Fruit fly (Drosophila melanogaster) whole organism, prepupa: ENCODE measurements around the gene CG43390.

Source experiments
- Blimp-1 ChIP-seq: fragments of 200-800 bp; sonication (Bioruptor generic); optimal IDR thresholded peaks from 3 replicates; lab custom pipeline; 2017; ENCODE audit warnings: missing biosample characterization, missing genetic modification characterization, mild to moderate bottlenecking, moderate library complexity, missing genetic modification reagents
- CG10631 ChIP-seq: fragments of 200-800 bp; sonication (Bioruptor generic); optimal IDR thresholded peaks from 2 replicates; lab custom pipeline; 2016; ENCODE audit warnings: missing biosample characterization, missing genetic modification characterization
- CG10669 ChIP-seq: fragments of 200-800 bp; sonication (Bioruptor generic); optimal IDR thresholded peaks from 3 replicates; lab custom pipeline; 2018; ENCODE audit warnings: missing biosample characterization, mild to moderate bottlenecking, missing genetic modification characterization, moderate library complexity
- CG11762 ChIP-seq: fragments of 200-800 bp; sonication (Bioruptor generic); optimal IDR thresholded peaks from 3 replicates; lab custom pipeline; 2016; ENCODE audit warnings: missing biosample characterization, missing genetic modification characterization; ENCODE audit not compliant: insufficient read depth
- CG11902 ChIP-seq: fragments of 200-800 bp; sonication (Bioruptor generic); optimal IDR thresholded peaks from 3 replicates; lab custom pipeline; 2016; ENCODE audit warnings: missing biosample characterization, missing genetic modification characterization
- CG15336 ChIP-seq: fragments of 200-800 bp; sonication (Bioruptor generic); IDR thresholded peaks from 2 replicates; pipeline ENCODE4 v1.3.6; 2022; ENCODE audit warnings: missing biosample characterization, missing genetic modification characterization
- CG3032 ChIP-seq: fragments of 200-800 bp; optimal IDR thresholded peaks from 2 replicates; lab custom pipeline; 2019; ENCODE audit warnings: missing biosample characterization, mild to moderate bottlenecking, missing genetic modification characterization, moderate library complexity
- CG31627 ChIP-seq: fragments of 200-800 bp; sonication (Bioruptor generic); optimal IDR thresholded peaks from 3 replicates; lab custom pipeline; 2016; ENCODE audit warnings: missing biosample characterization, missing genetic modification characterization
- CG32006 ChIP-seq: fragments of 200-800 bp; sonication (Bioruptor generic); optimal IDR thresholded peaks from 3 replicates; lab custom pipeline; 2017; ENCODE audit warnings: missing biosample characterization, mild to moderate bottlenecking, missing genetic modification characterization
- CG34406 ChIP-seq: fragments of 200-800 bp; sonication (Bioruptor generic); optimal IDR thresholded peaks from 3 replicates; lab custom pipeline; 2016; ENCODE audit warnings: missing biosample characterization, missing genetic modification characterization
- CG3919 ChIP-seq: fragments of 200-800 bp; sonication (Bioruptor generic); optimal IDR thresholded peaks from 3 replicates; lab custom pipeline; 2016; ENCODE audit warnings: missing biosample characterization, missing genetic modification characterization
- CG4318 ChIP-seq: fragments of 200-800 bp; sonication (Bioruptor generic); optimal IDR thresholded peaks from 3 replicates; lab custom pipeline; 2017; ENCODE audit warnings: missing biosample characterization, mild to moderate bottlenecking, missing genetic modification characterization
- CG6792 ChIP-seq: fragments of 200-800 bp; sonication (Bioruptor generic); optimal IDR thresholded peaks from 3 replicates; lab custom pipeline; 2016; ENCODE audit warnings: missing biosample characterization, missing genetic modification characterization
- CG8119 ChIP-seq: fragments of 200-800 bp; sonication (Bioruptor generic); IDR thresholded peaks from 3 replicates; pipeline ENCODE4 v1.3.6; 2022; ENCODE audit warnings: missing biosample characterization, missing genetic modification characterization
- CG8319 ChIP-seq: fragments of 200-800 bp; sonication (Bioruptor generic); optimal IDR thresholded peaks from 3 replicates; lab custom pipeline; 2016; ENCODE audit warnings: missing biosample characterization, missing genetic modification characterization
- CG8632 ChIP-seq: fragments of 200-800 bp; sonication (Bioruptor generic); optimal IDR thresholded peaks from 3 replicates; lab custom pipeline; 2016; ENCODE audit warnings: missing biosample characterization, missing genetic modification characterization
- CG9139 ChIP-seq: fragments of 200-800 bp; sonication (Bioruptor generic); optimal IDR thresholded peaks from 3 replicates; lab custom pipeline; 2017; ENCODE audit warnings: missing biosample characterization, mild to moderate bottlenecking, missing genetic modification characterization
- Eip75B ChIP-seq: fragments of 200-800 bp; sonication (Bioruptor generic); optimal IDR thresholded peaks from 3 replicates; lab custom pipeline; 2016; ENCODE audit warnings: missing biosample characterization, missing genetic modification characterization
- Eip78C ChIP-seq: fragments of 200-800 bp; sonication (Bioruptor generic); peaks from one replicate; lab custom pipeline; 2016; ENCODE audit warnings: missing biosample characterization, missing genetic modification characterization
- Ets21C ChIP-seq: fragments of 200-800 bp; sonication (Bioruptor generic); optimal IDR thresholded peaks from 3 replicates; lab custom pipeline; 2016; ENCODE audit warnings: missing biosample characterization, missing genetic modification characterization
- Ets96B ChIP-seq: fragments of 200-800 bp; optimal IDR thresholded peaks from 2 replicates; lab custom pipeline; 2019; ENCODE audit warnings: missing biosample characterization, mild to moderate bottlenecking, missing genetic modification characterization, moderate library complexity
- Gug ChIP-seq: fragments of 200-800 bp; sonication (Bioruptor generic); IDR thresholded peaks from 2 replicates; pipeline ENCODE4 v1.3.6; 2022; ENCODE audit warnings: missing biosample characterization, missing genetic modification characterization
- Hr39 ChIP-seq: fragments of 200-800 bp; sonication (Bioruptor generic); optimal IDR thresholded peaks from 2 replicates; lab custom pipeline; 2016; ENCODE audit warnings: missing biosample characterization, missing genetic modification characterization
- Hr4 ChIP-seq: fragments of 200-800 bp; sonication (Bioruptor generic); optimal IDR thresholded peaks from 3 replicates; lab custom pipeline; 2016; ENCODE audit warnings: missing biosample characterization, missing genetic modification characterization
- Met ChIP-seq: fragments of 200-800 bp; sonication (Bioruptor generic); optimal IDR thresholded peaks from 3 replicates; lab custom pipeline; 2016; ENCODE audit warnings: missing biosample characterization, missing genetic modification characterization
- OdsH ChIP-seq: fragments of 200-800 bp; sonication (Bioruptor generic); optimal IDR thresholded peaks from 3 replicates; lab custom pipeline; 2016; ENCODE audit warnings: missing biosample characterization, missing genetic modification characterization
- Smox ChIP-seq: fragments of 200-800 bp; sonication (Bioruptor generic); optimal IDR thresholded peaks from 3 replicates; lab custom pipeline; 2016; ENCODE audit warnings: missing biosample characterization, missing genetic modification characterization
- Sox102F ChIP-seq: fragments of 200-800 bp; sonication (Bioruptor generic); optimal IDR thresholded peaks from 2 replicates; lab custom pipeline; 2016; ENCODE audit warnings: missing biosample characterization, mild to moderate bottlenecking, missing genetic modification characterization
- Sox14 ChIP-seq: fragments of 200-800 bp; sonication (Bioruptor generic); optimal IDR thresholded peaks from 3 replicates; lab custom pipeline; 2016; ENCODE audit warnings: missing biosample characterization, missing genetic modification characterization
- achi ChIP-seq: fragments of 200-800 bp; sonication (Bioruptor generic); optimal IDR thresholded peaks from 3 replicates; lab custom pipeline; 2016; ENCODE audit warnings: missing biosample characterization, missing genetic modification characterization
- acj6 ChIP-seq: fragments of 200-800 bp; sonication (Bioruptor generic); optimal IDR thresholded peaks from 3 replicates; lab custom pipeline; 2016; ENCODE audit warnings: missing biosample characterization, missing genetic modification characterization
- cyc ChIP-seq: fragments of 200-800 bp; sonication (Bioruptor generic); optimal IDR thresholded peaks from 3 replicates; lab custom pipeline; 2016; ENCODE audit warnings: missing biosample characterization, missing genetic modification characterization
- dac ChIP-seq: fragments of 200-800 bp; sonication (Bioruptor generic); optimal IDR thresholded peaks from 2 replicates; lab custom pipeline; 2017; ENCODE audit warnings: missing biosample characterization, mild to moderate bottlenecking, missing genetic modification characterization
- eg ChIP-seq: fragments of 200-800 bp; sonication (Bioruptor generic); IDR thresholded peaks from 3 replicates; pipeline ENCODE4 v1.3.6; 2022; ENCODE audit warnings: missing biosample characterization, missing genetic modification characterization
- esn ChIP-seq: fragments of 200-800 bp; sonication (Bioruptor generic); optimal IDR thresholded peaks from 2 replicates; lab custom pipeline; 2016; ENCODE audit warnings: missing biosample characterization, mild to moderate bottlenecking, missing genetic modification characterization, moderate library complexity
- fd59A ChIP-seq: fragments of 200-800 bp; sonication (Bioruptor generic); optimal IDR thresholded peaks from 2 replicates; lab custom pipeline; 2017; ENCODE audit warnings: missing biosample characterization, mild to moderate bottlenecking, missing genetic modification characterization, missing genetic modification reagents
- fd85E ChIP-seq: fragments of 200-800 bp; sonication (Bioruptor generic); optimal IDR thresholded peaks from 3 replicates; lab custom pipeline; 2016; ENCODE audit warnings: missing biosample characterization, missing genetic modification characterization
- fkh ChIP-seq: fragments of 200-800 bp; sonication (Bioruptor generic); optimal IDR thresholded peaks from 3 replicates; lab custom pipeline; 2017; ENCODE audit warnings: missing biosample characterization, mild to moderate bottlenecking, missing genetic modification characterization, moderate library complexity
- lz ChIP-seq: fragments of 200-800 bp; sonication (Bioruptor generic); optimal IDR thresholded peaks from 3 replicates; lab custom pipeline; 2016; ENCODE audit warnings: missing biosample characterization, missing genetic modification characterization
- net ChIP-seq: fragments of 200-800 bp; sonication (Bioruptor generic); optimal IDR thresholded peaks from 3 replicates; lab custom pipeline; 2016; ENCODE audit warnings: missing biosample characterization, missing genetic modification characterization
- pdm3 ChIP-seq: fragments of 200-800 bp; sonication (Bioruptor generic); optimal IDR thresholded peaks from 3 replicates; lab custom pipeline; 2016; ENCODE audit warnings: missing biosample characterization, missing genetic modification characterization
- salr ChIP-seq, 2 experiments: fragments of 200-800 bp; sonication (Bioruptor generic); optimal IDR thresholded peaks; 3 replicates each; lab custom pipeline; 2016 to 2018; ENCODE audit warnings: missing biosample characterization in 2 of 2, missing genetic modification characterization in 2 of 2, mild to moderate bottlenecking in 1 of 2
- svp ChIP-seq: fragments of 200-800 bp; sonication (Bioruptor generic); peaks from one replicate; lab custom pipeline; 2016; ENCODE audit warnings: missing biosample characterization, missing genetic modification characterization
- topi ChIP-seq: fragments of 200-800 bp; sonication (Bioruptor generic); optimal IDR thresholded peaks from 3 replicates; lab custom pipeline; 2016; ENCODE audit warnings: missing biosample characterization, missing genetic modification characterization

The CG43390 gene

DNA sequence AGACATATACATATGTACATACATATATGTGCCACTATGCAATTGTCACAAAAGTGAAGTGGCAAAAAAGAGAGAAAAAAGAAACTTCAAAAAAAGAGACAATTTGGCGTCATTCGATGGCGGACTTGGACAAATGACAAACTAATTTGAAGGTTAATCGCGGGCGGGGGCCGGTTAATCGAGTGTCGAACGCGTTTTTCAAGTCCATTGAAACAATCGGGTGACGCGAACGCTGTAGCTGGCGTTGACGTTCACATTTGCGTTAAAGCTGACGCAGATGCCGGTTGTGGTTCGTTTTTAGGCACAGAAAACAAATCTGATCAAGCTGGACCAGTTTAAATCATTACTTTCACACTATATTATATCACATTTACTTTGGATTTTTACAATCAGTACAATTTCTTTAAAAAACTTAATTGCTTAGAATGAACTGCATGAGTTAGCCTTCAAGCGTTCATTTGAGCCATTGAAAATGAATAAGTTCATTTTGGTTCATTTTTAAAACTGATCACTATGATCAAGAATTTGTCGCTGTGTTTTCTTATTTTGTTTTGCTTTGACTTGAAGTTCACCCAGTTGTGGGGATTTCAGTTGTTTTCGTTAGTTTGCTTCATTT is 45.9 kb downstream of the CG43390 start:
- no peak for TF ChIP-seq CG10631 (GFP tag; lab: Kevin White, UChicago)
- TF ChIP-seq achi (GFP tag; lab: Kevin White, UChicago): peak; percentile 43
- peak; percentile 56 for TF ChIP-seq Hr4 (GFP tag; lab: Kevin White, UChicago)
- TF ChIP-seq CG9139: no peak
- peak; percentile 35; the same call in 1 of the 2 replicates for TF ChIP-seq CG15336
- no peak for TF ChIP-seq Gug (GFP tag; lab: Robert Waterston, UW)
- peak; percentile 73 for TF ChIP-seq esn (GFP tag; lab: Kevin White, UChicago)
- peak; percentile 22 for TF ChIP-seq CG3919 (GFP tag; lab: Kevin White, UChicago)
- peak; percentile 4 for TF ChIP-seq CG8319 (GFP tag; lab: Kevin White, UChicago)
- peak; percentile 47 for TF ChIP-seq Sox14 (GFP tag; lab: Kevin White, UChicago)
- no peak for TF ChIP-seq fd85E (GFP tag; lab: Kevin White, UChicago)
- no peak for TF ChIP-seq eg (GFP tag; lab: Robert Waterston, UW)
- TF ChIP-seq CG6792 (GFP tag; lab: Kevin White, UChicago): peak; percentile 33
- no peak for TF ChIP-seq Blimp-1 (GFP tag; lab: Kevin White, UChicago)
- TF ChIP-seq acj6: peak; percentile 46
- no peak for TF ChIP-seq fkh (GFP tag; lab: Kevin White, UChicago)
- peak; percentile 71 for TF ChIP-seq Hr39 (GFP tag; lab: Kevin White, UChicago)
- peak; percentile 19 for TF ChIP-seq net (GFP tag; lab: Kevin White, UChicago)
- TF ChIP-seq Ets96B: no peak
- peak; percentile 43 for TF ChIP-seq Eip75B
- peak; percentile 61 for TF ChIP-seq Smox (GFP tag; lab: Kevin White, UChicago)
- no peak for TF ChIP-seq fd59A
- peak; percentile 19 for TF ChIP-seq dac
- TF ChIP-seq Eip78C (GFP tag; lab: Kevin White, UChicago): peak; percentile 79
- peak; percentile 65 for TF ChIP-seq topi (GFP tag; lab: Kevin White, UChicago)
- TF ChIP-seq CG3032: no peak
- peak; percentile 60 for TF ChIP-seq lz (GFP tag; lab: Kevin White, UChicago)
- peak; percentile 61 for TF ChIP-seq Met
- TF ChIP-seq CG8119 (GFP tag; lab: Robert Waterston, UW): peak; percentile 37; the same call in 2 of the 3 replicates
- no peak for TF ChIP-seq CG11902
- TF ChIP-seq pdm3: peak; percentile 69
- peak; percentile 42 for TF ChIP-seq OdsH
- TF ChIP-seq CG11762: peak; percentile 26
- TF ChIP-seq CG10669: no peak
- peak; percentile 10 for TF ChIP-seq CG4318 (GFP tag; lab: Kevin White, UChicago)
- peak; percentile 25 for TF ChIP-seq cyc (GFP tag; lab: Kevin White, UChicago)
- TF ChIP-seq Ets21C: peak; percentile 47
- TF ChIP-seq Sox102F (GFP tag; lab: Kevin White, UChicago): peak; percentile 55
- TF ChIP-seq CG8632: peak; percentile 54
- peak in 1 of 2 experiments; percentile 13 for TF ChIP-seq salr (GFP tag; optimal IDR thresholded peaks at IDR 0.05; lab: Kevin White, UChicago)
- peak; percentile 68 for TF ChIP-seq CG31627 (GFP tag; lab: Kevin White, UChicago)
- peak; percentile 77 for TF ChIP-seq svp
- peak; percentile 44 for TF ChIP-seq CG34406 (GFP tag; lab: Kevin White, UChicago)
- TF ChIP-seq CG32006 (GFP tag; lab: Kevin White, UChicago): peak; percentile 59
